Worm (Caenorhabditis elegans) whole organism, L4 larva: Measurements from ENCODE around the gene srh-177.
"Not testable (repeated sequence)": the region's sequence is repeated elsewhere in the genome, so short reads cannot be mapped to it uniquely, and the experiment has no call there.

Experiments used
- D1046.2 ChIP-seq: fragments of 200-800 bp; sonication (Bioruptor generic); IDR thresholded peaks from 2 replicates; pipeline ENCODE4 v1.3.6; 2022; ENCODE audit warnings: missing genetic modification characterization, missing compliant biosample characterization
- F10B5.3 ChIP-seq: sonication (generic microtip); optimal IDR thresholded peaks from 2 replicates; lab custom pipeline; 2016; ENCODE audit warnings: mild to moderate bottlenecking, missing genetic modification characterization, missing compliant biosample characterization
- F26F4.8 ChIP-seq: fragments of 200-800 bp; sonication (Bioruptor generic); conservative IDR thresholded peaks from 2 replicates; pipeline ENCODE4 v1.3.6; 2022; ENCODE audit warnings: missing genetic modification characterization, missing compliant biosample characterization
- F37D6.2 ChIP-seq: sonication (generic microtip); optimal IDR thresholded peaks from 2 replicates; lab custom pipeline; 2016; ENCODE audit warnings: mild to moderate bottlenecking, missing genetic modification characterization, missing compliant biosample characterization
- F44E2.7 ChIP-seq: fragments of 200-800 bp; sonication (Bioruptor generic); IDR thresholded peaks from 2 replicates; pipeline ENCODE4 v2.1.2; 2022; ENCODE audit warnings: missing genetic modification characterization, missing compliant biosample characterization
- F49E8.2 ChIP-seq: sonication (generic microtip); optimal IDR thresholded peaks from 2 replicates; lab custom pipeline; 2016; ENCODE audit warnings: missing compliant biosample characterization, mild to moderate bottlenecking, missing genetic modification characterization, borderline replicate concordance
- T20F7.1 ChIP-seq: fragments of 200-800 bp; sonication (Bioruptor generic); optimal IDR thresholded peaks from 2 replicates; lab custom pipeline; 2018; ENCODE audit warnings: mild to moderate bottlenecking, missing genetic modification characterization, missing compliant biosample characterization
- Y75B8A.6 ChIP-seq: fragments of 200-800 bp; sonication (Bioruptor generic); IDR thresholded peaks from 2 replicates; pipeline ENCODE4 v1.3.6; 2022; ENCODE audit warnings: missing genetic modification reagents, missing genetic modification characterization, missing compliant biosample characterization
- ZK546.5 ChIP-seq, 2 experiments: sonication (generic microtip); optimal IDR thresholded peaks; 2 replicates each; lab custom pipeline; 2017; ENCODE audit warnings: missing biosample characterization in 2 of 2, missing genetic modification characterization in 2 of 2
- attf-4 ChIP-seq: sonication (generic microtip); optimal IDR thresholded peaks from 3 replicates; lab custom pipeline; 2017; ENCODE audit warnings: missing biosample characterization, missing genetic modification characterization
- ceh-28 ChIP-seq: fragments of 150-350 bp; optimal IDR thresholded peaks from 2 replicates; lab custom pipeline; 2014; ENCODE audit warnings: missing biosample characterization, missing genetic modification reagents, missing genetic modification characterization
- ceh-32 ChIP-seq: sonication (generic microtip); optimal IDR thresholded peaks from 2 replicates; lab custom pipeline; 2016; ENCODE audit warnings: mild to moderate bottlenecking, missing genetic modification characterization, missing compliant biosample characterization; ENCODE audit not compliant: poor library complexity
- ceh-44 ChIP-seq: fragments of 200-800 bp; sonication (Bioruptor generic); IDR thresholded peaks from 2 replicates; pipeline ENCODE4 v1.3.6; 2022; ENCODE audit warnings: missing genetic modification reagents, missing genetic modification characterization, missing compliant biosample characterization
- ctbp-1 ChIP-seq: fragments of 200-800 bp; sonication (Bioruptor generic); IDR thresholded peaks from 2 replicates; pipeline ENCODE4 v1.3.6; 2022; ENCODE audit warnings: missing genetic modification reagents, missing genetic modification characterization, missing compliant biosample characterization
- daf-16 ChIP-seq, 3 experiments: sonication (generic microtip); optimal IDR thresholded peaks; 2 replicates each; lab custom pipeline; 2016 to 2017; ENCODE audit warnings: missing genetic modification characterization in 3 of 3, missing genetic modification reagents in 3 of 3, mild to moderate bottlenecking in 2 of 3, missing compliant biosample characterization in 2 of 3, missing biosample characterization in 1 of 3, moderate library complexity in 1 of 3
- daf-19 ChIP-seq: fragments of 200-800 bp; sonication (Bioruptor generic); conservative IDR thresholded peaks from 2 replicates; pipeline ENCODE4 v1.3.6; 2022; ENCODE audit warnings: missing genetic modification characterization, missing compliant biosample characterization
- dmd-8 ChIP-seq: fragments of 200-800 bp; sonication (Bioruptor generic); IDR thresholded peaks from 2 replicates; pipeline ENCODE4 v1.3.6; 2022; ENCODE audit warnings: missing genetic modification characterization, missing compliant biosample characterization
- dmd-9 ChIP-seq: fragments of 200-800 bp; sonication (Bioruptor generic); IDR thresholded peaks from 2 replicates; pipeline ENCODE4 v1.3.6; 2022; ENCODE audit warnings: missing genetic modification reagents, missing genetic modification characterization, missing compliant biosample characterization
- dpl-1 ChIP-seq: fragments of 150-350 bp; optimal IDR thresholded peaks from 2 replicates; lab custom pipeline; 2014; ENCODE audit warnings: missing biosample characterization, missing genetic modification reagents, missing genetic modification characterization
- dve-1 ChIP-seq: sonication (generic microtip); optimal IDR thresholded peaks from 2 replicates; lab custom pipeline; 2017; ENCODE audit warnings: antibody characterized with exemption, mild to moderate bottlenecking, missing genetic modification characterization, missing compliant biosample characterization; ENCODE audit not compliant: insufficient read depth
- hlh-11 ChIP-seq: fragments of 200-800 bp; sonication (Bioruptor generic); optimal IDR thresholded peaks from 2 replicates; lab custom pipeline; 2018; ENCODE audit warnings: mild to moderate bottlenecking, missing genetic modification characterization, missing compliant biosample characterization
- hmg-1.1 ChIP-seq: fragments of 200-800 bp; sonication (Bioruptor generic); IDR thresholded peaks from 2 replicates; pipeline ENCODE4 v1.3.6; 2022; ENCODE audit warnings: missing genetic modification reagents, missing genetic modification characterization, missing compliant biosample characterization
- lin-1 ChIP-seq: fragments of 200-800 bp; sonication (Bioruptor generic); IDR thresholded peaks from 2 replicates; pipeline ENCODE4 v1.3.6; 2022; ENCODE audit warnings: missing genetic modification reagents, missing genetic modification characterization, missing compliant biosample characterization
- lin-15B ChIP-seq: fragments of 150-350 bp; sonication (generic microtip); optimal IDR thresholded peaks from 3 replicates; lab custom pipeline; 2014; ENCODE audit warnings: missing biosample characterization, missing genetic modification characterization
- lin-39 ChIP-seq: fragments of 150-350 bp; optimal IDR thresholded peaks from 2 replicates; lab custom pipeline; 2014; ENCODE audit warnings: missing biosample characterization, missing genetic modification reagents, missing genetic modification characterization
- lir-3 ChIP-seq: sonication (generic microtip); optimal IDR thresholded peaks from 2 replicates; lab custom pipeline; 2016; ENCODE audit warnings: mild to moderate bottlenecking, missing genetic modification characterization, missing compliant biosample characterization
- mdl-1 ChIP-seq, 2 experiments: fragments of 150-350 bp in 1 of 2; sonication (generic microtip) in 1 of 2; optimal IDR thresholded peaks; 2 replicates each; lab custom pipeline; 2014 to 2017; ENCODE audit warnings: missing biosample characterization in 2 of 2, missing genetic modification characterization in 2 of 2
- mes-2 ChIP-seq: sonication (generic microtip); optimal IDR thresholded peaks from 2 replicates; lab custom pipeline; 2016; ENCODE audit warnings: missing genotype, mild to moderate bottlenecking, missing genetic modification characterization, missing compliant biosample characterization; ENCODE audit not compliant: poor library complexity, severe bottlenecking
- mxl-2 ChIP-seq: fragments of 200-800 bp; sonication (Bioruptor generic); conservative IDR thresholded peaks from 2 replicates; pipeline ENCODE4 v1.3.6; 2022; ENCODE audit warnings: missing genetic modification reagents, missing genetic modification characterization, missing compliant biosample characterization
- mxl-3 ChIP-seq: fragments of 200-800 bp; sonication (Bioruptor generic); optimal IDR thresholded peaks from 2 replicates; lab custom pipeline; 2018; ENCODE audit warnings: mild to moderate bottlenecking, missing genetic modification characterization, missing compliant biosample characterization
- nhr-102 ChIP-seq: sonication (generic microtip); optimal IDR thresholded peaks from 2 replicates; lab custom pipeline; 2016; ENCODE audit warnings: mild to moderate bottlenecking, missing genetic modification characterization, moderate library complexity, missing compliant biosample characterization
- nhr-11 ChIP-seq: fragments of 150-350 bp; optimal IDR thresholded peaks from 2 replicates; lab custom pipeline; 2014; ENCODE audit warnings: missing biosample characterization, missing genetic modification characterization
- nhr-111 ChIP-seq: fragments of 200-800 bp; sonication (Bioruptor generic); optimal IDR thresholded peaks from 2 replicates; lab custom pipeline; 2018; ENCODE audit warnings: mild to moderate bottlenecking, missing genetic modification characterization, missing compliant biosample characterization
- nhr-237 ChIP-seq: sonication (generic microtip); optimal IDR thresholded peaks from 2 replicates; lab custom pipeline; 2017; ENCODE audit warnings: missing biosample characterization, missing genetic modification characterization
- nhr-25 ChIP-seq: sonication (generic microtip); optimal IDR thresholded peaks from 2 replicates; lab custom pipeline; 2017; ENCODE audit warnings: missing genetic modification characterization, mild to moderate bottlenecking, missing compliant biosample characterization, antibody characterized with exemption, moderate library complexity, borderline replicate concordance; ENCODE audit not compliant: insufficient read depth
- nhr-41 ChIP-seq: fragments of 200-800 bp; sonication (Bioruptor generic); IDR thresholded peaks from 2 replicates; pipeline ENCODE4 v1.3.6; 2022; ENCODE audit warnings: missing genetic modification reagents, missing genetic modification characterization, missing compliant biosample characterization
- nhr-42 ChIP-seq: fragments of 200-800 bp; sonication (Bioruptor generic); IDR thresholded peaks from 2 replicates; pipeline ENCODE4 v1.3.6; 2022; ENCODE audit warnings: missing genetic modification characterization, missing compliant biosample characterization
- nhr-48 ChIP-seq: sonication (generic microtip); optimal IDR thresholded peaks from 2 replicates; lab custom pipeline; 2016; ENCODE audit warnings: mild to moderate bottlenecking, missing genetic modification characterization, missing compliant biosample characterization
- nhr-76 ChIP-seq: fragments of 150-350 bp; optimal IDR thresholded peaks from 2 replicates; lab custom pipeline; 2014; ENCODE audit warnings: missing biosample characterization, missing genetic modification characterization
- php-3 ChIP-seq: fragments of 200-800 bp; sonication (Bioruptor generic); IDR thresholded peaks from 2 replicates; pipeline ENCODE4 v1.3.6; 2022; ENCODE audit warnings: missing genetic modification reagents, missing genetic modification characterization, missing compliant biosample characterization
- pqm-1 ChIP-seq: sonication (generic microtip); optimal IDR thresholded peaks from 2 replicates; lab custom pipeline; 2017; ENCODE audit warnings: missing biosample characterization, missing genetic modification characterization
- saeg-2 ChIP-seq: fragments of 200-800 bp; sonication (Bioruptor generic); IDR thresholded peaks from 2 replicates; pipeline ENCODE4 v1.3.6; 2022; ENCODE audit warnings: missing genetic modification reagents, missing genetic modification characterization, missing compliant biosample characterization
- set-16 ChIP-seq: fragments of 200-800 bp; sonication (Bioruptor generic); IDR thresholded peaks from 2 replicates; pipeline ENCODE4 v1.3.6; 2022; ENCODE audit warnings: missing genetic modification reagents, missing genetic modification characterization, missing compliant biosample characterization
- snpc-4 ChIP-seq: fragments of 150-350 bp; optimal IDR thresholded peaks from 2 replicates; lab custom pipeline; 2014; ENCODE audit warnings: missing biosample characterization, missing genetic modification characterization
- unc-130 ChIP-seq: sonication (generic microtip); optimal IDR thresholded peaks from 2 replicates; lab custom pipeline; 2016; ENCODE audit warnings: missing genetic modification reagents, missing genetic modification characterization, missing compliant biosample characterization
- unc-39 ChIP-seq: sonication (generic microtip); optimal IDR thresholded peaks from 2 replicates; lab custom pipeline; 2017; ENCODE audit warnings: missing biosample characterization, missing genetic modification characterization
- zfp-2 ChIP-seq: sonication (generic microtip); optimal IDR thresholded peaks from 2 replicates; lab custom pipeline; 2016; ENCODE audit warnings: mild to moderate bottlenecking, missing genetic modification characterization, missing compliant biosample characterization
- zfp-3 ChIP-seq: fragments of 200-800 bp; sonication (Bioruptor generic); conservative IDR thresholded peaks from 2 replicates; pipeline ENCODE4 v1.3.6; 2022; ENCODE audit warnings: missing genetic modification reagents, missing genetic modification characterization, missing compliant biosample characterization

The srh-177 gene

ce11 chrV:20369153-20369552, at the start of gene srh-177:
srh-177 (minus strand) TSS chrV:20369253.
- not testable (repeated sequence) for TF ChIP-seq hmg-1.1 (GFP tag; lab: Robert Waterston, UW); nhr-48 (tag; lab: Kevin White, UChicago); lin-1 (GFP tag; lab: Robert Waterston, UW)

- no peak for TF ChIP-seq ZK546.5 (tag; optimal IDR thresholded peaks at IDR 0.05; lab: Kevin White, UChicago)
- TF ChIP-seq dve-1, result peak; percentile 84
- 0 out of 2 replicates have a peak, but pooled peaks have one; percentile 43 for TF ChIP-seq nhr-41
- no peak for TF ChIP-seq T20F7.1 (GFP tag; lab: Kevin White, UChicago)
- peak; percentile 80 for TF ChIP-seq mxl-3 (GFP tag; lab: Kevin White, UChicago)
- no peak for TF ChIP-seq nhr-25 (tag; lab: Kevin White, UChicago)
- TF ChIP-seq ceh-44 (GFP tag; lab: Robert Waterston, UW), result no peak
- peak; percentile 72 for TF ChIP-seq nhr-102 (tag; lab: Kevin White, UChicago)
- TF ChIP-seq nhr-111 (GFP tag; lab: Kevin White, UChicago), result no peak
- no peak for TF ChIP-seq daf-19
- TF ChIP-seq nhr-42 (GFP tag; lab: Robert Waterston, UW), result no peak
- TF ChIP-seq dmd-8 (GFP tag; lab: Robert Waterston, UW), result no peak
- TF ChIP-seq lin-15B (tag; lab: Kevin White, UChicago), result no peak
- TF ChIP-seq unc-130 (GFP tag; lab: Kevin White, UChicago), result no peak
- peak; percentile 39 for TF ChIP-seq mes-2 (tag; lab: Kevin White, UChicago)
- TF ChIP-seq F10B5.3, result no peak
- TF ChIP-seq nhr-76 (tag; lab: Kevin White, UChicago), result no peak
- TF ChIP-seq php-3, result peak; percentile 86
- TF ChIP-seq lin-39, result no peak
- TF ChIP-seq nhr-237 (tag; lab: Kevin White, UChicago), result no peak
- no peak for TF ChIP-seq zfp-2
- peak; percentile 54 to 93 for TF ChIP-seq mdl-1 (tag; optimal IDR thresholded peaks at IDR 0.05; lab: Kevin White, UChicago)
- TF ChIP-seq nhr-11 (tag; lab: Kevin White, UChicago), result peak; percentile 72
- TF ChIP-seq dpl-1 (GFP tag; lab: Kevin White, UChicago), result no peak
- peak; percentile 0 for TF ChIP-seq pqm-1 (tag; lab: Kevin White, UChicago)
- no peak for TF ChIP-seq snpc-4 (tag; lab: Kevin White, UChicago)
- TF ChIP-seq attf-4 (tag; lab: Kevin White, UChicago), result no peak
- no peak for TF ChIP-seq F49E8.2 (tag; lab: Kevin White, UChicago)
- TF ChIP-seq D1046.2 (GFP tag; lab: Robert Waterston, UW), result no peak
- TF ChIP-seq ceh-32, result no peak
- no peak for TF ChIP-seq Y75B8A.6
- no peak; the same call in 1 of the 2 replicates for TF ChIP-seq mxl-2
- no peak for TF ChIP-seq ctbp-1 (GFP tag; lab: Robert Waterston, UW)
- TF ChIP-seq F26F4.8 (GFP tag; lab: Robert Waterston, UW), result no peak
- peak; percentile 13; the same call in 1 of the 2 replicates for TF ChIP-seq set-16 (GFP tag; lab: Robert Waterston, UW)
- TF ChIP-seq F44E2.7 (GFP tag; lab: Robert Waterston, UW), result 0 out of 2 replicates have a peak, but pooled peaks have one; percentile 3
- no peak for TF ChIP-seq lir-3 (tag; lab: Kevin White, UChicago)
- TF ChIP-seq saeg-2 (GFP tag; lab: Robert Waterston, UW), result 0 out of 2 replicates have a peak, but pooled peaks have one; percentile 27
- no peak for TF ChIP-seq unc-39 (tag; lab: Kevin White, UChicago)
- TF ChIP-seq hmg-1.1 (GFP tag; lab: Robert Waterston, UW), result 0 out of 2 replicates have a peak, but pooled peaks have one; percentile 36
- TF ChIP-seq daf-16 (GFP tag; optimal IDR thresholded peaks at IDR 0.05; lab: Kevin White, UChicago), result peak in 1 of 2 experiments; percentile 80
- TF ChIP-seq daf-16 (tag; optimal IDR thresholded peaks at IDR 0.05; lab: Kevin White, UChicago), result peak; percentile 96
- TF ChIP-seq ceh-28 (tag; lab: Kevin White, UChicago), result no peak
- no peak for TF ChIP-seq dmd-9 (GFP tag; lab: Robert Waterston, UW)
- TF ChIP-seq zfp-3 (GFP tag; lab: Robert Waterston, UW), result no peak
- peak; percentile 97 for TF ChIP-seq hlh-11 (tag; lab: Kevin White, UChicago)
- TF ChIP-seq F37D6.2 (tag; lab: Kevin White, UChicago), result no peak
Measured at ce11 chrV:20418768-20419167, 49.7 kb upstream of the srh-177 start.
